Worm (Caenorhabditis elegans): ENCODE measurements around the gene mcm-2.

DNA sequence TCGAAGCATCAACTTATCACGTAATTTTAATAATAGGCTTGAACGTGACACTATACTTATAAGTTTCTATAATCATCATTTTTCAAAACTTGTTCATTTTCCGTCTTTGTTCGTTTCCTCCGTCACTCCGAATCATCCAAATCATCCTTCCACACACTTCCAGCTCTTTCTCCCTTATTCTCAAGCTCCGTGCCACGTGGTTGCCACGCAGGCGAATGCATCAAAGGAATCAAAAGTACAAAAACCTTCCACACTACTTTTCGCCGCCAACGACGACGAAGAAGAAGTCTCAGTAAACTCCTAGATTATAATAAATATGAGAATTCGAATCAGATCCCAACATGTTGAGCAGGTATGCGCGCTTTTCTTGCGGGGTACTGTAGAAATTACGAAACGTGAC, 47.7 kb upstream of the mcm-2 start:
- TF ChIP-seq him-1 (tag; optimal IDR thresholded peaks at IDR 0.05) (no peak), W03F9.2 (tag; optimal IDR thresholded peaks at IDR 0.05) (no peak)
